Fruit fly (Drosophila melanogaster) whole organism, embryonic: ENCODE results near the gene tbc.

Experiments
- ATbp ChIP-seq: fragments of 200-800 bp; sonication (Bioruptor generic); optimal IDR thresholded peaks from 2 replicates; lab custom pipeline; 2017; ENCODE audit warnings: missing biosample characterization, mild to moderate bottlenecking, missing genetic modification characterization, missing genetic modification reagents
- CG12769 ChIP-seq: fragments of 200-800 bp; sonication (Bioruptor generic); optimal IDR thresholded peaks from 2 replicates; lab custom pipeline; 2019; ENCODE audit warnings: missing biosample characterization, mild to moderate bottlenecking, missing genetic modification characterization, moderate library complexity
- CG13775 ChIP-seq: fragments of 200-800 bp; sonication (Bioruptor generic); optimal IDR thresholded peaks from 3 replicates; lab custom pipeline; 2017; ENCODE audit warnings: missing biosample characterization, mild to moderate bottlenecking, missing genetic modification characterization
- CG13894 ChIP-seq: fragments of 200-800 bp; sonication (Bioruptor generic); optimal IDR thresholded peaks from 3 replicates; lab custom pipeline; 2018; ENCODE audit warnings: missing biosample characterization, mild to moderate bottlenecking, missing genetic modification characterization, moderate library complexity
- CG15011 ChIP-seq: fragments of 200-800 bp; sonication (Bioruptor generic); optimal IDR thresholded peaks from 3 replicates; lab custom pipeline; 2018; ENCODE audit warnings: missing biosample characterization, mild to moderate bottlenecking, missing genetic modification characterization
- CG1602 ChIP-seq: fragments of 200-800 bp; sonication (Bioruptor generic); optimal IDR thresholded peaks from 3 replicates; lab custom pipeline; 2016; ENCODE audit warnings: missing biosample characterization, missing genetic modification characterization
- CG17328 ChIP-seq: fragments of 200-800 bp; sonication (Bioruptor generic); IDR thresholded peaks from 2 replicates; pipeline ENCODE4 v1.3.6; 2022; ENCODE audit warnings: missing biosample characterization, missing genetic modification characterization
- CG17802 ChIP-seq: fragments of 200-800 bp; sonication (Bioruptor generic); optimal IDR thresholded peaks from 2 replicates; lab custom pipeline; 2018; ENCODE audit warnings: missing biosample characterization, mild to moderate bottlenecking, missing genetic modification characterization, moderate library complexity
- CG2129 ChIP-seq: fragments of 200-800 bp; sonication (Bioruptor generic); IDR thresholded peaks from 2 replicates; pipeline ENCODE4 v1.3.6; 2022; ENCODE audit warnings: missing biosample characterization, missing genetic modification characterization; ENCODE audit not compliant: partially characterized antibody
- CG34376 ChIP-seq: fragments of 200-800 bp; sonication (Bioruptor generic); optimal IDR thresholded peaks from 2 replicates; lab custom pipeline; 2018; ENCODE audit warnings: missing biosample characterization, mild to moderate bottlenecking, missing genetic modification characterization
- CG4328 ChIP-seq: fragments of 200-800 bp; sonication (Bioruptor generic); optimal IDR thresholded peaks from 3 replicates; lab custom pipeline; 2017; ENCODE audit warnings: missing biosample characterization, missing genetic modification reagents, missing genetic modification characterization
- CG4730 ChIP-seq: fragments of 200-800 bp; sonication (Bioruptor generic); IDR thresholded peaks from 2 replicates; pipeline ENCODE4 v1.3.6; 2022; ENCODE audit warnings: missing biosample characterization, missing genetic modification characterization
- CG4854 ChIP-seq: fragments of 200-800 bp; sonication (Bioruptor generic); optimal IDR thresholded peaks from 2 replicates; lab custom pipeline; 2016; ENCODE audit warnings: missing biosample characterization, missing genetic modification characterization, inconsistent platforms
- CG6791 ChIP-seq: fragments of 200-800 bp; sonication (Bioruptor generic); IDR thresholded peaks from 3 replicates; pipeline ENCODE4 v1.3.6; 2022; ENCODE audit warnings: missing biosample characterization, missing genetic modification characterization; ENCODE audit not compliant: partially characterized antibody
- CG6854 ChIP-seq: fragments of 200-800 bp; sonication (Bioruptor generic); optimal IDR thresholded peaks from 3 replicates; lab custom pipeline; 2017; ENCODE audit warnings: missing biosample characterization, mild to moderate bottlenecking, missing genetic modification characterization
- CG7372 ChIP-seq: fragments of 200-800 bp; sonication (Bioruptor generic); IDR thresholded peaks from 2 replicates; pipeline ENCODE4 v1.3.6; 2022; ENCODE audit warnings: missing biosample characterization, missing genetic modification characterization
- CG8281 ChIP-seq: fragments of 200-800 bp; sonication (Bioruptor generic); optimal IDR thresholded peaks from 2 replicates; lab custom pipeline; 2018; ENCODE audit warnings: missing biosample characterization, mild to moderate bottlenecking, missing genetic modification characterization, moderate library complexity
- CG8388 ChIP-seq: fragments of 200-800 bp; sonication (Bioruptor generic); optimal IDR thresholded peaks from 2 replicates; lab custom pipeline; 2019; ENCODE audit warnings: missing biosample characterization, mild to moderate bottlenecking, missing genetic modification characterization, moderate library complexity
- CG8478 ChIP-seq: fragments of >200 bp; optimal IDR thresholded peaks from 2 replicates; lab custom pipeline; 2018
- Camta ChIP-seq: fragments of 200-800 bp; sonication (Bioruptor generic); optimal IDR thresholded peaks from 2 replicates; lab custom pipeline; 2016; ENCODE audit warnings: missing biosample characterization, missing genetic modification characterization
- CrebB ChIP-seq: fragments of 200-800 bp; sonication (Bioruptor generic); optimal IDR thresholded peaks from 3 replicates; lab custom pipeline; 2018; ENCODE audit warnings: missing biosample characterization, mild to moderate bottlenecking, missing genetic modification characterization
- Deaf1 ChIP-seq: fragments of 200-800 bp; optimal IDR thresholded peaks from 3 replicates; lab custom pipeline; 2019; ENCODE audit warnings: missing biosample characterization, mild to moderate bottlenecking, missing genetic modification characterization, moderate library complexity
- Dek ChIP-seq: fragments of 200-800 bp; sonication (Bioruptor generic); optimal IDR thresholded peaks from 3 replicates; lab custom pipeline; 2019; ENCODE audit warnings: missing biosample characterization, mild to moderate bottlenecking, missing genetic modification characterization, moderate library complexity
- Dip2 ChIP-seq: fragments of 200-800 bp; sonication (Bioruptor generic); IDR thresholded peaks from 2 replicates; pipeline ENCODE4 v1.3.6; 2022; ENCODE audit warnings: missing biosample characterization, missing genetic modification characterization
- Dip3 ChIP-seq: fragments of 200-800 bp; sonication (Bioruptor generic); optimal IDR thresholded peaks from 3 replicates; lab custom pipeline; 2016; ENCODE audit warnings: missing biosample characterization, missing genetic modification characterization
- Doc2 ChIP-seq: fragments of 200-800 bp; sonication (Bioruptor generic); IDR thresholded peaks from 2 replicates; pipeline ENCODE4 v1.3.6; 2022; ENCODE audit warnings: missing biosample characterization, missing genetic modification characterization
- H2.0 ChIP-seq: fragments of 200-800 bp; sonication (Bioruptor generic); IDR thresholded peaks from 2 replicates; pipeline ENCODE4 v1.3.6; 2022; ENCODE audit warnings: missing biosample characterization, missing genetic modification characterization
- HHEX ChIP-seq: fragments of 200-800 bp; sonication (Bioruptor generic); optimal IDR thresholded peaks from 3 replicates; lab custom pipeline; 2017; ENCODE audit warnings: missing biosample characterization, mild to moderate bottlenecking, missing genetic modification characterization, missing genetic modification reagents
- HmgD ChIP-seq: fragments of 200-800 bp; sonication (Bioruptor generic); optimal IDR thresholded peaks from 3 replicates; lab custom pipeline; 2016; ENCODE audit warnings: missing biosample characterization, missing genetic modification characterization
- Hr39 ChIP-seq: fragments of >200 bp; optimal IDR thresholded peaks from 2 replicates; lab custom pipeline; 2017
- Lpt ChIP-seq: fragments of >200 bp; optimal IDR thresholded peaks from 2 replicates; lab custom pipeline; 2018; ENCODE audit warnings: missing biosample characterization, missing genetic modification characterization
- MTF-1 ChIP-seq: fragments of 200-800 bp; sonication (Bioruptor generic); optimal IDR thresholded peaks from 2 replicates; lab custom pipeline; 2018; ENCODE audit warnings: missing biosample characterization, mild to moderate bottlenecking, missing genetic modification characterization, borderline replicate concordance
- Mrtf ChIP-seq: fragments of 200-800 bp; sonication (Bioruptor generic); IDR thresholded peaks from 3 replicates; pipeline ENCODE4 v1.3.6; 2022; ENCODE audit warnings: missing biosample characterization, missing genetic modification characterization
- Nf-YB ChIP-seq: fragments of 200-800 bp; sonication (Bioruptor generic); optimal IDR thresholded peaks from 3 replicates; lab custom pipeline; 2019; ENCODE audit warnings: missing biosample characterization, mild to moderate bottlenecking, missing genetic modification characterization, moderate library complexity
- YL-1 ChIP-seq: fragments of 200-800 bp; sonication (Bioruptor generic); optimal IDR thresholded peaks from 3 replicates; lab custom pipeline; 2017; ENCODE audit warnings: missing biosample characterization, mild to moderate bottlenecking, missing genetic modification characterization
- bowl ChIP-seq: fragments of 200-800 bp; sonication (Bioruptor generic); IDR thresholded peaks from 2 replicates; pipeline ENCODE4 v1.3.6; 2022; ENCODE audit warnings: missing biosample characterization, missing genetic modification characterization
- cg ChIP-seq: fragments of 200-800 bp; sonication (Bioruptor generic); optimal IDR thresholded peaks from 3 replicates; lab custom pipeline; 2019; ENCODE audit warnings: missing biosample characterization, mild to moderate bottlenecking, missing genetic modification characterization, moderate library complexity
- chinmo ChIP-seq: fragments of 200-800 bp; sonication (Bioruptor generic); IDR thresholded peaks from 4 replicates; pipeline ENCODE4 v1.3.6; 2022; ENCODE audit warnings: missing biosample characterization, missing genetic modification characterization; ENCODE audit not compliant: partially characterized antibody
- croc ChIP-seq: fragments of 200-800 bp; sonication (Bioruptor generic); conservative IDR thresholded peaks from 3 replicates; pipeline ENCODE4 v1.3.6; 2022; ENCODE audit warnings: missing biosample characterization, missing genetic modification characterization
- dan ChIP-seq: fragments of 200-800 bp; sonication (Bioruptor generic); IDR thresholded peaks from 2 replicates; pipeline ENCODE4 v1.3.6; 2022; ENCODE audit warnings: missing biosample characterization, missing genetic modification characterization
- dm ChIP-seq: fragments of 200-800 bp; sonication (Bioruptor generic); optimal IDR thresholded peaks from 3 replicates; lab custom pipeline; 2016; ENCODE audit warnings: missing biosample characterization, missing genetic modification characterization
- dpn ChIP-seq, 2 experiments: fragments of 200-800 bp; sonication (Bioruptor generic); optimal IDR thresholded peaks; 3 replicates each; lab custom pipeline; 2016; ENCODE audit warnings: missing biosample characterization in 2 of 2, missing genetic modification characterization in 2 of 2
- eve ChIP-seq, 2 experiments: fragments of >200 bp; optimal IDR thresholded peaks; 2 replicates each; lab custom pipeline; 2017; ENCODE audit warnings: missing biosample characterization in 2 of 2, missing genetic modification characterization in 2 of 2
- h ChIP-seq: fragments of >200 bp; optimal IDR thresholded peaks from 2 replicates; lab custom pipeline; 2017
- lilli ChIP-seq: fragments of 200-800 bp; sonication (Bioruptor generic); optimal IDR thresholded peaks from 3 replicates; lab custom pipeline; 2016; ENCODE audit warnings: missing biosample characterization, missing genetic modification characterization
- peb ChIP-seq: fragments of 200-800 bp; sonication (Bioruptor generic); IDR thresholded peaks from 2 replicates; pipeline ENCODE4 v1.3.6; 2022; ENCODE audit warnings: missing biosample characterization, missing genetic modification characterization
- phol ChIP-seq: fragments of 200-800 bp; sonication (Bioruptor generic); optimal IDR thresholded peaks from 3 replicates; lab custom pipeline; 2018; ENCODE audit warnings: missing biosample characterization, mild to moderate bottlenecking, missing genetic modification characterization, moderate library complexity
- trem ChIP-seq: fragments of 200-800 bp; optimal IDR thresholded peaks from 3 replicates; lab custom pipeline; 2019; ENCODE audit warnings: missing biosample characterization, mild to moderate bottlenecking, missing genetic modification characterization, moderate library complexity
- vnd ChIP-seq: fragments of 200-800 bp; sonication (Bioruptor generic); IDR thresholded peaks from 3 replicates; pipeline ENCODE4 v1.3.6; 2022; ENCODE audit warnings: missing biosample characterization, missing genetic modification characterization; ENCODE audit not compliant: partially characterized antibody
- yki ChIP-seq: fragments of >200 bp; optimal IDR thresholded peaks from 3 replicates; lab custom pipeline; 2018
- zen ChIP-seq: fragments of 200-800 bp; sonication (Bioruptor generic); optimal IDR thresholded peaks from 3 replicates; lab custom pipeline; 2018; ENCODE audit warnings: missing biosample characterization, mild to moderate bottlenecking, missing genetic modification characterization, moderate library complexity

tbc gene

dm6 chrX:20478674-20479073 lies 29.5 kb downstream of the tbc start:
- TF ChIP-seq Deaf1 (tag; lab: Kevin White, UChicago) (no peak), CG6854 (GFP tag; lab: Kevin White, UChicago) (no peak), Dip3 (no peak), chinmo (GFP tag; lab: Robert Waterston, UW) (no peak), dan (GFP tag; lab: Robert Waterston, UW) (no peak), CG13775 (GFP tag; lab: Kevin White, UChicago) (no peak), CG7372 (peak; percentile 38; the same call in 1 of the 2 replicates), CG8281 (tag; lab: Kevin White, UChicago) (peak; percentile 96), vnd (GFP tag; lab: Robert Waterston, UW) (no peak)

DNA sequence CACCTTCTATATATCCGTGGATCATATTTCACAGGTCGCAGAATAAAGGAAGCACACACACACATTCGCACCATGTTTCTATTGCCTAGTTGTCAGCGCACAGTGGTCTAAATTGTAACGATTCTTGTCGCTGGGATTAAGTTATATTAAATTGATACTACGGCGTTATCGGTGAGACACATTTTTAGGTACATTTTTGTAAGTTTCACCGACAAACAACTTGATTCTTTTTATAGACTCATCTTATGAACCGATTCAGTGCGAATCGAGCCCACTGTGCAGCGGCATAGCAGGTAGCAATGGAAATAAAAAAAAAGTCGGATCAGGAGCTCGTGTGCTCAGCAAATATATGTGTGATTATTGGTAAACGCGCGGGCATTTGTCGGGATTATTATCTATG lies 31.3 kb downstream of the tbc start:
- TF ChIP-seq CG6791 (GFP tag; lab: Robert Waterston, UW) (no peak), CrebB (tag; lab: Kevin White, UChicago) (peak; percentile 38), CG17328 (GFP tag; lab: Robert Waterston, UW) (peak; percentile 76), CG8388 (GFP tag; lab: Kevin White, UChicago) (peak; percentile 73), h (lab: Kevin White, UChicago) (no peak), CG17802 (tag; lab: Kevin White, UChicago) (peak; percentile 48), ATbp (peak; percentile 73), Camta (GFP tag; lab: Kevin White, UChicago) (peak; percentile 72), CG2129 (GFP tag; lab: Robert Waterston, UW) (no peak), Dip2 (GFP tag; lab: Robert Waterston, UW) (no peak), Hr39 (lab: Kevin White, UChicago) (no peak), YL-1 (GFP tag; lab: Kevin White, UChicago) (no peak), CG6854 (GFP tag; lab: Kevin White, UChicago) (no peak), dm (GFP tag; lab: Kevin White, UChicago) (peak; percentile 33), Doc2 (GFP tag; lab: Robert Waterston, UW) (no peak), CG1602 (GFP tag; lab: Kevin White, UChicago) (peak; percentile 70), phol (peak; percentile 65), CG4328 (no peak), dpn (GFP tag; optimal IDR thresholded peaks at IDR 0.05; lab: Kevin White, UChicago) (peak; percentile 60 to 81), MTF-1 (GFP tag; lab: Kevin White, UChicago) (peak; percentile 20), Lpt (GFP tag; lab: Kevin White, UChicago) (no peak), croc (GFP tag; lab: Robert Waterston, UW) (no peak), bowl (GFP tag; lab: Robert Waterston, UW) (peak; percentile 68; the same call in 1 of the 2 replicates), Nf-YB (peak; percentile 37), CG8478 (lab: Kevin White, UChicago) (no peak), trem (tag; lab: Kevin White, UChicago) (peak; percentile 34), CG4730 (peak; percentile 52), Dip3 (peak; percentile 78), H2.0 (peak; percentile 70), lilli (GFP tag; lab: Kevin White, UChicago) (peak; percentile 84), HHEX (peak; percentile 55), CG13894 (tag; lab: Kevin White, UChicago) (no peak), CG15011 (GFP tag; lab: Kevin White, UChicago) (no peak), CG12769 (no peak), CG34376 (GFP tag; lab: Kevin White, UChicago) (no peak), yki (lab: Kevin White, UChicago) (no peak), Dek (no peak), cg (no peak), peb (GFP tag; lab: Robert Waterston, UW) (no peak), eve (GFP tag; optimal IDR thresholded peaks at IDR 0.05; lab: Kevin White, UChicago) (no peak), HmgD (GFP tag; lab: Kevin White, UChicago) (peak; percentile 49), zen (tag; lab: Kevin White, UChicago) (peak; percentile 63), CG4854 (GFP tag; lab: Kevin White, UChicago) (peak; percentile 29), Mrtf (GFP tag; lab: Robert Waterston, UW) (no peak)
